Fruit fly (Drosophila melanogaster) whole organism, embryonic: Measurements from ENCODE around the gene CG44385.

Source experiments
- Asciz ChIP-seq: fragments of 200-800 bp; sonication (Bioruptor generic); optimal IDR thresholded peaks from 2 replicates; lab custom pipeline; 2017; ENCODE audit warnings: missing biosample characterization, mild to moderate bottlenecking, missing genetic modification characterization, missing genetic modification reagents
- Atf3 ChIP-seq: fragments of 200-800 bp; sonication (Bioruptor generic); optimal IDR thresholded peaks from 3 replicates; lab custom pipeline; 2016; ENCODE audit warnings: missing biosample characterization, missing genetic modification characterization
- Awh ChIP-seq: fragments of 200-800 bp; sonication (Bioruptor generic); IDR thresholded peaks from 2 replicates; pipeline ENCODE4, ENCODE4 v1.3.6; 2022; ENCODE audit warnings: missing biosample characterization, missing genetic modification characterization
- CG10267 ChIP-seq: fragments of 200-800 bp; sonication (Bioruptor generic); optimal IDR thresholded peaks from 2 replicates; lab custom pipeline; 2018; ENCODE audit warnings: missing biosample characterization, mild to moderate bottlenecking, missing genetic modification characterization, moderate library complexity
- CG10431 ChIP-seq: fragments of 200-800 bp; sonication (Bioruptor generic); optimal IDR thresholded peaks from 3 replicates; lab custom pipeline; 2018; ENCODE audit warnings: missing biosample characterization, mild to moderate bottlenecking, missing genetic modification characterization
- CG11456 ChIP-seq: fragments of 200-800 bp; sonication (Bioruptor generic); IDR thresholded peaks from 3 replicates; pipeline ENCODE4 v1.3.6; 2022; ENCODE audit warnings: missing biosample characterization, missing genetic modification characterization
- CG11696 ChIP-seq: fragments of 200-800 bp; sonication (Bioruptor generic); IDR thresholded peaks from 2 replicates; pipeline ENCODE4 v1.3.6; 2022; ENCODE audit warnings: missing biosample characterization, missing genetic modification characterization
- CG12769 ChIP-seq: fragments of 200-800 bp; sonication (Bioruptor generic); optimal IDR thresholded peaks from 2 replicates; lab custom pipeline; 2019; ENCODE audit warnings: missing biosample characterization, mild to moderate bottlenecking, missing genetic modification characterization, moderate library complexity
- CG15601 ChIP-seq: fragments of 200-800 bp; sonication (Bioruptor generic); optimal IDR thresholded peaks from 3 replicates; lab custom pipeline; 2019; ENCODE audit warnings: missing biosample characterization, mild to moderate bottlenecking, missing genetic modification characterization, moderate library complexity
- CG1647 ChIP-seq: fragments of 200-800 bp; sonication (Bioruptor generic); optimal IDR thresholded peaks from 3 replicates; lab custom pipeline; 2016; ENCODE audit warnings: missing biosample characterization, missing genetic modification characterization
- CG18262 ChIP-seq: fragments of 200-800 bp; optimal IDR thresholded peaks from 3 replicates; lab custom pipeline; 2019; ENCODE audit warnings: missing biosample characterization, mild to moderate bottlenecking, missing genetic modification characterization, moderate library complexity
- CG2116 ChIP-seq: fragments of 200-800 bp; sonication (Bioruptor generic); optimal IDR thresholded peaks from 3 replicates; lab custom pipeline; 2018; ENCODE audit warnings: missing biosample characterization, mild to moderate bottlenecking, missing genetic modification characterization
- CG32532 ChIP-seq: fragments of 200-800 bp; sonication (Bioruptor generic); IDR thresholded peaks from 2 replicates; pipeline ENCODE4 v1.3.6; 2022; ENCODE audit warnings: missing biosample characterization, missing genetic modification characterization
- CG3281 ChIP-seq: fragments of 200-800 bp; sonication (Bioruptor generic); optimal IDR thresholded peaks from 3 replicates; lab custom pipeline; 2017; ENCODE audit warnings: missing biosample characterization, mild to moderate bottlenecking, missing genetic modification characterization
- CG42726 ChIP-seq: fragments of 200-800 bp; sonication (Bioruptor generic); IDR thresholded peaks from 2 replicates; pipeline ENCODE4 v1.3.6; 2022; ENCODE audit warnings: missing biosample characterization, missing genetic modification characterization; ENCODE audit not compliant: partially characterized antibody
- CG4820 ChIP-seq: fragments of 200-800 bp; sonication (Bioruptor generic); optimal IDR thresholded peaks from 3 replicates; lab custom pipeline; 2016; ENCODE audit warnings: missing biosample characterization, missing genetic modification characterization
- CG8944 ChIP-seq: fragments of 200-800 bp; sonication (Bioruptor generic); optimal IDR thresholded peaks from 3 replicates; lab custom pipeline; 2016; ENCODE audit warnings: missing biosample characterization, missing genetic modification characterization
- CG9437 ChIP-seq: fragments of 200-800 bp; sonication (Bioruptor generic); optimal IDR thresholded peaks from 2 replicates; lab custom pipeline; 2018; ENCODE audit warnings: missing biosample characterization, mild to moderate bottlenecking, missing genetic modification characterization
- Dbx ChIP-seq: fragments of 200-800 bp; sonication (Bioruptor generic); IDR thresholded peaks from 3 replicates; pipeline ENCODE4 v1.3.6; 2022; ENCODE audit warnings: missing biosample characterization, missing genetic modification characterization
- Deaf1 ChIP-seq: fragments of 200-800 bp; optimal IDR thresholded peaks from 3 replicates; lab custom pipeline; 2019; ENCODE audit warnings: missing biosample characterization, mild to moderate bottlenecking, missing genetic modification characterization, moderate library complexity
- HHEX ChIP-seq: fragments of 200-800 bp; sonication (Bioruptor generic); optimal IDR thresholded peaks from 3 replicates; lab custom pipeline; 2017; ENCODE audit warnings: missing biosample characterization, mild to moderate bottlenecking, missing genetic modification characterization, missing genetic modification reagents
- HLH3B ChIP-seq: fragments of 200-800 bp; sonication (Bioruptor generic); IDR thresholded peaks from 2 replicates; pipeline ENCODE4 v1.3.6; 2022; ENCODE audit warnings: missing biosample characterization, missing genetic modification characterization
- Lim3 ChIP-seq: fragments of 200-800 bp; sonication (Bioruptor generic); IDR thresholded peaks from 2 replicates; pipeline ENCODE4 v1.3.6; 2022; ENCODE audit warnings: missing biosample characterization, missing genetic modification characterization
- MESR4 ChIP-seq: fragments of 200-800 bp; sonication (Bioruptor generic); optimal IDR thresholded peaks from 2 replicates; lab custom pipeline; 2018; ENCODE audit warnings: missing biosample characterization, mild to moderate bottlenecking, missing genetic modification characterization, moderate library complexity
- Spps ChIP-seq: fragments of 200-800 bp; sonication (Bioruptor generic); optimal IDR thresholded peaks from 2 replicates; lab custom pipeline; 2018; ENCODE audit warnings: missing biosample characterization, mild to moderate bottlenecking, missing genetic modification characterization
- Tbp ChIP-seq: fragments of >200 bp; optimal IDR thresholded peaks from 2 replicates; lab custom pipeline; 2018; ENCODE audit warnings: missing biosample characterization, missing genetic modification characterization
- ac ChIP-seq: fragments of 200-800 bp; sonication (Bioruptor generic); optimal IDR thresholded peaks from 3 replicates; lab custom pipeline; 2017; ENCODE audit warnings: missing biosample characterization, mild to moderate bottlenecking, missing genetic modification characterization
- bbx ChIP-seq: fragments of 200-800 bp; sonication (Bioruptor generic); IDR thresholded peaks from 2 replicates; pipeline ENCODE4 v1.3.6; 2022; ENCODE audit warnings: missing biosample characterization, missing genetic modification characterization; ENCODE audit not compliant: partially characterized antibody
- bcd ChIP-seq: fragments of 200-800 bp; sonication (Bioruptor generic); optimal IDR thresholded peaks from 2 replicates; lab custom pipeline; 2017; ENCODE audit warnings: missing biosample characterization, mild to moderate bottlenecking, missing genetic modification characterization
- caup ChIP-seq: fragments of 200-800 bp; sonication (Bioruptor generic); optimal IDR thresholded peaks from 3 replicates; lab custom pipeline; 2017; ENCODE audit warnings: missing biosample characterization, mild to moderate bottlenecking, missing genetic modification characterization, moderate library complexity; ENCODE audit not compliant: severe bottlenecking
- chinmo ChIP-seq: fragments of 200-800 bp; sonication (Bioruptor generic); IDR thresholded peaks from 4 replicates; pipeline ENCODE4 v1.3.6; 2022; ENCODE audit warnings: missing biosample characterization, missing genetic modification characterization; ENCODE audit not compliant: partially characterized antibody
- dm ChIP-seq: fragments of 200-800 bp; sonication (Bioruptor generic); optimal IDR thresholded peaks from 3 replicates; lab custom pipeline; 2016; ENCODE audit warnings: missing biosample characterization, missing genetic modification characterization
- fd64A ChIP-seq: fragments of 200-800 bp; sonication (Bioruptor generic); optimal IDR thresholded peaks from 3 replicates; lab custom pipeline; 2018; ENCODE audit warnings: missing biosample characterization, mild to moderate bottlenecking, missing genetic modification characterization
- gem ChIP-seq: fragments of 200-800 bp; sonication (Bioruptor generic); optimal IDR thresholded peaks from 2 replicates; lab custom pipeline; 2019; ENCODE audit warnings: missing biosample characterization, mild to moderate bottlenecking, missing genetic modification characterization, moderate library complexity
- inv ChIP-seq: fragments of 200-800 bp; sonication (Bioruptor generic); IDR thresholded peaks from 2 replicates; pipeline ENCODE4 v1.3.6; 2022; ENCODE audit warnings: missing biosample characterization, missing genetic modification characterization; ENCODE audit not compliant: partially characterized antibody
- ken ChIP-seq: fragments of 200-800 bp; sonication (Bioruptor generic); IDR thresholded peaks from 3 replicates; pipeline ENCODE4 v1.3.6; 2022; ENCODE audit warnings: missing biosample characterization, missing genetic modification characterization
- nau ChIP-seq: fragments of 200-800 bp; sonication (Bioruptor generic); optimal IDR thresholded peaks from 3 replicates; lab custom pipeline; 2017; ENCODE audit warnings: missing biosample characterization, mild to moderate bottlenecking, missing genetic modification characterization, missing genetic modification reagents
- pan ChIP-seq, 4 experiments: fragments of >200 bp in 3 of 4; fragments of 200-800 bp in 1 of 4; sonication (Bioruptor generic) in 1 of 4; optimal IDR thresholded peaks in 3 of 4; IDR thresholded peaks in 1 of 4; 2 replicates each; pipeline versions ENCODE4 v1.3.6 to Lab custom; 2017 to 2022; ENCODE audit warnings: missing biosample characterization in 2 of 4, missing genetic modification characterization in 2 of 4, mixed read lengths in 1 of 4
- pho ChIP-seq: fragments of 200-800 bp; sonication (Bioruptor generic); optimal IDR thresholded peaks from 2 replicates; lab custom pipeline; 2016; ENCODE audit warnings: missing biosample characterization, missing genetic modification characterization
- seq ChIP-seq: fragments of 200-800 bp; sonication (Bioruptor generic); IDR thresholded peaks from 2 replicates; pipeline ENCODE4 v1.3.6; 2022; ENCODE audit warnings: missing biosample characterization, missing genetic modification characterization
- shn ChIP-seq: fragments of 200-800 bp; sonication (Bioruptor generic); optimal IDR thresholded peaks from 3 replicates; lab custom pipeline; 2016; ENCODE audit warnings: missing biosample characterization, missing genetic modification characterization
- sim ChIP-seq: fragments of 200-800 bp; sonication (Bioruptor generic); IDR thresholded peaks from 2 replicates; pipeline ENCODE4 v1.3.6; 2022; ENCODE audit warnings: missing biosample characterization, missing genetic modification characterization
- slbo ChIP-seq: fragments of 200-800 bp; sonication (Bioruptor generic); IDR thresholded peaks from 2 replicates; pipeline ENCODE4 v1.3.6; 2022; ENCODE audit warnings: missing biosample characterization, missing genetic modification characterization
- slp2 ChIP-seq: fragments of 200-800 bp; sonication (Bioruptor generic); optimal IDR thresholded peaks from 2 replicates; lab custom pipeline; 2016; ENCODE audit warnings: missing biosample characterization, missing genetic modification characterization
- stwl ChIP-seq: fragments of 200-800 bp; sonication (Bioruptor generic); optimal IDR thresholded peaks from 3 replicates; lab custom pipeline; 2018; ENCODE audit warnings: missing biosample characterization, mild to moderate bottlenecking, missing genetic modification characterization, moderate library complexity
- tio ChIP-seq: fragments of 200-800 bp; sonication (Bioruptor generic); optimal IDR thresholded peaks from 2 replicates; lab custom pipeline; 2017; ENCODE audit warnings: missing biosample characterization, missing genetic modification characterization, inconsistent platforms
- twi ChIP-seq: fragments of 200-800 bp; optimal IDR thresholded peaks from 2 replicates; lab custom pipeline; 2019; ENCODE audit warnings: missing biosample characterization, mild to moderate bottlenecking, missing genetic modification characterization, moderate library complexity
- vfl ChIP-seq: fragments of 200-800 bp; sonication (Bioruptor generic); optimal IDR thresholded peaks from 2 replicates; lab custom pipeline; 2016; ENCODE audit warnings: missing biosample characterization, missing genetic modification characterization
- zf30C ChIP-seq: fragments of 200-800 bp; sonication (Bioruptor generic); optimal IDR thresholded peaks from 3 replicates; lab custom pipeline; 2018; ENCODE audit warnings: missing biosample characterization, mild to moderate bottlenecking, missing genetic modification characterization

Gene CG44385

DNA sequence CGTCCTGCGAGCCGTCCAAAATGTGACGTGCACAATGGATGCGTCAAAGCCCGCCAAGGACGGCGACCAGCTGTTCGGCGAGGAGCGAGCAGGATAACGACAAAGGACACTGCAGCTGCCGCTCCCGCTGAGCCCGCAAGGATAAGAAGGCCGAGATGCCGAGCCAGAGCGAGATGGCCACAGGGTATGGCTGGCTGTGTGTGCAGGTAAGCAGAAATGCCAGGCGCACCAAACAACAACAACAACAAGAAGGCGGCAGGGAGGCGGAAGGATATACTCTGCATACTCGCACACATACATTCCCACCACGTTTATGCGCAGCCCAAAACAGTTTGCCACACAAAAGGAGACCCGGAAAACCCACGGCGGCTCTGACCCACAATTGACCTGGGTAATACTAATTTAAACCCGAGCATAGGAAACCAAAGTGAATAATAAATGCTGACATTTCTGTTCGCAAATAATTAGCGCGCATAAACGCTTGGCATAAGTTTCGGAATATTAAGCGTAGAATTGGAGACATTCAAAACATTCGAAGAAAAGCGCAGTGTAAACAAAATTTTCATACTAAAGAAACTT lies 14.5 kb upstream of the CG44385 start (continued):
- no peak for TF ChIP-seq chinmo
- no peak for TF ChIP-seq Lim3
- no peak for TF ChIP-seq CG2116
- no peak for TF ChIP-seq MESR4 (GFP tag; lab: Kevin White, UChicago)
- TF ChIP-seq Spps = no peak
- no peak for TF ChIP-seq CG3281 (GFP tag; lab: Kevin White, UChicago)
- no peak for TF ChIP-seq vfl
- 0 out of 3 replicates have a peak, but pooled peaks have one; percentile 8 for TF ChIP-seq ken (GFP tag; lab: Robert Waterston, UW)
- no peak for TF ChIP-seq pho
- peak; percentile 44 for TF ChIP-seq gem (tag; lab: Kevin White, UChicago)
- TF ChIP-seq CG32532 = no peak
- TF ChIP-seq Awh = no peak; the same call in 1 of the 2 replicates
- TF ChIP-seq CG18262 (tag; lab: Kevin White, UChicago) = peak; percentile 22
- TF ChIP-seq CG11456 (GFP tag; lab: Robert Waterston, UW) = 0 out of 3 replicates have a peak, but pooled peaks have one; percentile 37
- no peak for TF ChIP-seq HLH3B (GFP tag; lab: Robert Waterston, UW)
- TF ChIP-seq Dbx = no peak
- TF ChIP-seq caup (GFP tag; lab: Kevin White, UChicago) = peak; percentile 6
- TF ChIP-seq dm (GFP tag; lab: Kevin White, UChicago) = no peak
- no peak for TF ChIP-seq HHEX (GFP tag; lab: Kevin White, UChicago)
- TF ChIP-seq bcd (GFP tag; lab: Kevin White, UChicago) = no peak
- no peak for TF ChIP-seq CG12769
- no peak for TF ChIP-seq pan (optimal IDR thresholded peaks at IDR 0.05; lab: Kevin White, UChicago)
- peak in 1 of 2 experiments; percentile 61 for TF ChIP-seq pan (GFP tag; optimal IDR thresholded peaks at IDR 0.05 in 1 of 2, IDR thresholded peaks at IDR 0.05 in 1 of 2)
- no peak for TF ChIP-seq CG11696 (GFP tag; lab: Robert Waterston, UW)
- TF ChIP-seq twi (tag; lab: Kevin White, UChicago) = peak; percentile 24
- no peak for TF ChIP-seq nau
- no peak for TF ChIP-seq Deaf1 (tag; lab: Kevin White, UChicago)
- no peak for TF ChIP-seq CG1647 (GFP tag; lab: Kevin White, UChicago)
- no peak for TF ChIP-seq fd64A (GFP tag; lab: Kevin White, UChicago)
- no peak for TF ChIP-seq Atf3 (GFP tag; lab: Kevin White, UChicago)
- no peak for TF ChIP-seq CG8944 (GFP tag; lab: Kevin White, UChicago)
- TF ChIP-seq bbx (GFP tag; lab: Robert Waterston, UW) = no peak
- no peak for TF ChIP-seq tio (GFP tag; lab: Kevin White, UChicago)
- no peak for TF ChIP-seq stwl
- peak; percentile 22 for TF ChIP-seq CG10267 (tag; lab: Kevin White, UChicago)
- no peak for TF ChIP-seq slp2 (GFP tag; lab: Kevin White, UChicago)
- TF ChIP-seq CG42726 (GFP tag; lab: Robert Waterston, UW) = no peak
- TF ChIP-seq inv (GFP tag; lab: Robert Waterston, UW) = no peak
- no peak for TF ChIP-seq Asciz
- TF ChIP-seq ac = peak; percentile 69
- no peak for TF ChIP-seq shn (GFP tag; lab: Kevin White, UChicago)
- TF ChIP-seq Tbp (GFP tag; lab: Kevin White, UChicago) = no peak
- TF ChIP-seq CG15601 (tag; lab: Kevin White, UChicago) = no peak
- peak; percentile 96 for TF ChIP-seq CG4820
- TF ChIP-seq CG9437 (GFP tag; lab: Kevin White, UChicago) = no peak
- no peak for TF ChIP-seq sim
- 0 out of 2 replicates have a peak, but pooled peaks have one; percentile 32 for TF ChIP-seq seq (GFP tag; lab: Robert Waterston, UW)
- no peak; the same call in 1 of the 2 replicates for TF ChIP-seq slbo (GFP tag; lab: Robert Waterston, UW)
- no peak for TF ChIP-seq zf30C (GFP tag; lab: Kevin White, UChicago)
- no peak for TF ChIP-seq CG10431 (GFP tag; lab: Kevin White, UChicago)
